Worm (Caenorhabditis elegans) whole organism, young adult: Measurements from ENCODE around the gene srbc-13.

Experiments used
- B0261.1 ChIP-seq: sonication (generic microtip); optimal IDR thresholded peaks from 2 replicates; lab custom pipeline; 2016; ENCODE audit warnings: mild to moderate bottlenecking, missing genetic modification characterization, moderate library complexity, missing compliant biosample characterization
- B0336.3 ChIP-seq: fragments of 200-800 bp; sonication (Bioruptor generic); IDR thresholded peaks from 2 replicates; pipeline ENCODE4 v1.3.6; 2022; ENCODE audit warnings: missing genetic modification characterization, missing compliant biosample characterization
- C06A6.2 ChIP-seq: fragments of 200-800 bp; sonication (Bioruptor generic); conservative IDR thresholded peaks from 2 replicates; pipeline ENCODE4 v1.3.6; 2022; ENCODE audit warnings: missing genetic modification characterization, missing compliant biosample characterization
- C17E4.6 ChIP-seq: fragments of 200-800 bp; sonication (Bioruptor generic); IDR thresholded peaks from 2 replicates; pipeline ENCODE4 v1.3.6; 2022; ENCODE audit warnings: missing genetic modification reagents, missing genetic modification characterization, missing compliant biosample characterization
- F10E7.11 ChIP-seq: sonication (generic microtip); optimal IDR thresholded peaks from 2 replicates; lab custom pipeline; 2017; ENCODE audit warnings: mild to moderate bottlenecking, missing genetic modification characterization, moderate library complexity, missing compliant biosample characterization
- F22D6.2 ChIP-seq: sonication (generic microtip); optimal IDR thresholded peaks from 2 replicates; lab custom pipeline; 2016; ENCODE audit warnings: mild to moderate bottlenecking, missing genetic modification characterization, missing compliant biosample characterization
- F37B4.10 ChIP-seq: fragments of 200-800 bp; sonication (Bioruptor generic); IDR thresholded peaks from 2 replicates; pipeline ENCODE4 v1.3.6; 2022; ENCODE audit warnings: missing genetic modification characterization, missing compliant biosample characterization
- F49E8.2 ChIP-seq: sonication (generic microtip); optimal IDR thresholded peaks from 3 replicates; lab custom pipeline; 2017; ENCODE audit warnings: missing genetic modification characterization, mild to moderate bottlenecking, missing compliant biosample characterization, antibody characterized with exemption, moderate library complexity; ENCODE audit not compliant: insufficient read depth
- T07F8.4 ChIP-seq: sonication (generic microtip); optimal IDR thresholded peaks from 2 replicates; lab custom pipeline; 2016; ENCODE audit warnings: mild to moderate bottlenecking, missing genetic modification characterization, moderate library complexity, missing compliant biosample characterization
- T26A5.8 ChIP-seq: sonication (generic microtip); optimal IDR thresholded peaks from 2 replicates; lab custom pipeline; 2016; ENCODE audit warnings: missing genetic modification characterization, missing compliant biosample characterization
- Y53G8AR.9 ChIP-seq: fragments of 200-800 bp; sonication (Bioruptor generic); conservative IDR thresholded peaks from 2 replicates; pipeline ENCODE4 v1.3.6; 2022; ENCODE audit warnings: missing genetic modification reagents, missing genetic modification characterization, missing compliant biosample characterization
- Y56A3A.18 ChIP-seq: fragments of 200-800 bp; sonication (Bioruptor generic); IDR thresholded peaks from 2 replicates; pipeline ENCODE4 v1.3.6; 2022; ENCODE audit warnings: missing genetic modification reagents, missing genetic modification characterization, missing compliant biosample characterization
- Y95B8A.8 ChIP-seq: fragments of 200-800 bp; sonication (Bioruptor generic); IDR thresholded peaks from 2 replicates; pipeline ENCODE4 v1.3.6; 2022; ENCODE audit warnings: missing genetic modification reagents, missing genetic modification characterization, missing compliant biosample characterization
- aptf-2 ChIP-seq: fragments of 200-800 bp; sonication (Bioruptor generic); conservative IDR thresholded peaks from 2 replicates; pipeline ENCODE4 v1.3.6; 2022; ENCODE audit warnings: missing genetic modification reagents, missing genetic modification characterization, missing compliant biosample characterization
- attf-3 ChIP-seq: fragments of 200-800 bp; sonication (Bioruptor generic); conservative IDR thresholded peaks from 2 replicates; pipeline ENCODE4 v1.3.6; 2022; ENCODE audit warnings: missing genetic modification reagents, missing genetic modification characterization, missing compliant biosample characterization
- attf-6 ChIP-seq: fragments of 200-800 bp; sonication (Bioruptor generic); IDR thresholded peaks from 2 replicates; pipeline ENCODE4 v1.3.6; 2022; ENCODE audit warnings: missing genetic modification reagents, missing genetic modification characterization, missing compliant biosample characterization
- bed-2 ChIP-seq: fragments of 200-800 bp; sonication (Bioruptor generic); IDR thresholded peaks from 2 replicates; pipeline ENCODE4 v1.3.6; 2022; ENCODE audit warnings: missing genetic modification reagents, missing genetic modification characterization, missing compliant biosample characterization
- ceh-27 ChIP-seq: fragments of 200-800 bp; sonication (Bioruptor generic); optimal IDR thresholded peaks from 2 replicates; lab custom pipeline; 2018; ENCODE audit warnings: mild to moderate bottlenecking, missing genetic modification characterization, moderate library complexity, missing compliant biosample characterization
- ceh-79 ChIP-seq: sonication (generic microtip); optimal IDR thresholded peaks from 2 replicates; lab custom pipeline; 2017; ENCODE audit warnings: mild to moderate bottlenecking, missing genetic modification characterization, missing compliant biosample characterization
- chd-7 ChIP-seq: sonication (generic microtip); optimal IDR thresholded peaks from 2 replicates; lab custom pipeline; 2016; ENCODE audit warnings: mild to moderate bottlenecking, missing genetic modification characterization, moderate library complexity, missing compliant biosample characterization
- egl-18 ChIP-seq: fragments of 200-800 bp; sonication (Bioruptor generic); IDR thresholded peaks from 2 replicates; pipeline ENCODE4 v1.3.6; 2022; ENCODE audit warnings: missing genetic modification reagents, missing genetic modification characterization, missing compliant biosample characterization
- egl-44 ChIP-seq: fragments of 200-800 bp; sonication (Bioruptor generic); IDR thresholded peaks from 2 replicates; pipeline ENCODE4 v1.3.6; 2022; ENCODE audit warnings: missing genetic modification reagents, missing genetic modification characterization, missing compliant biosample characterization
- ets-4 ChIP-seq: fragments of 200-800 bp; sonication (Bioruptor generic); optimal IDR thresholded peaks from 2 replicates; lab custom pipeline; 2018; ENCODE audit warnings: mild to moderate bottlenecking, missing genetic modification characterization, missing compliant biosample characterization
- gei-17 ChIP-seq: fragments of 200-800 bp; sonication (Bioruptor generic); optimal IDR thresholded peaks from 2 replicates; lab custom pipeline; 2018; ENCODE audit warnings: mild to moderate bottlenecking, missing genetic modification characterization, missing compliant biosample characterization
- hlh-26 ChIP-seq: fragments of 200-800 bp; sonication (Bioruptor generic); conservative IDR thresholded peaks from 2 replicates; pipeline ENCODE4 v1.3.6; 2022; ENCODE audit warnings: missing genetic modification reagents, missing genetic modification characterization, missing compliant biosample characterization
- hrde-1 ChIP-seq: sonication (generic microtip); optimal IDR thresholded peaks from 2 replicates; lab custom pipeline; 2016; ENCODE audit warnings: missing genetic modification characterization, mild to moderate bottlenecking, missing compliant biosample characterization, moderate library complexity, missing genotype, missing genetic modification reagents, borderline replicate concordance
- hsf-1 ChIP-seq: fragments of 200-800 bp; sonication (Bioruptor generic); IDR thresholded peaks from 2 replicates; pipeline ENCODE4 v1.3.6; 2022; ENCODE audit warnings: missing genetic modification reagents, missing genetic modification characterization, missing compliant biosample characterization
- lag-1 ChIP-seq: fragments of 200-800 bp; sonication (Bioruptor generic); IDR thresholded peaks from 2 replicates; pipeline ENCODE4 v1.3.6; 2022; ENCODE audit warnings: missing genetic modification reagents, missing genetic modification characterization, missing compliant biosample characterization
- let-607 ChIP-seq, 2 experiments: fragments of 200-800 bp in 1 of 2; sonication (Bioruptor generic) in 1 of 2; sonication (generic microtip) in 1 of 2; optimal IDR thresholded peaks; 2 replicates each; lab custom pipeline; 2016 to 2018; ENCODE audit warnings: mild to moderate bottlenecking in 2 of 2, missing compliant biosample characterization in 2 of 2, missing genetic modification characterization in 2 of 2, moderate library complexity in 2 of 2, missing genotype in 1 of 2
- lin-35 ChIP-seq, 3 experiments: fragments of 150-350 bp in 2 of 3; sonication (generic microtip) in 1 of 3; optimal IDR thresholded peaks; 2 replicates each; lab custom pipeline; 2014 to 2018; ENCODE audit warnings: missing biosample characterization in 3 of 3, missing genetic modification characterization in 3 of 3, missing genetic modification reagents in 3 of 3
- madf-3 ChIP-seq: fragments of 200-800 bp; sonication (Bioruptor generic); IDR thresholded peaks from 2 replicates; pipeline ENCODE4 v1.3.6; 2022; ENCODE audit warnings: missing genetic modification reagents, missing genetic modification characterization, missing compliant biosample characterization
- mes-4 ChIP-seq: sonication (generic microtip); optimal IDR thresholded peaks from 2 replicates; lab custom pipeline; 2016; ENCODE audit warnings: missing genotype, missing genetic modification characterization, missing compliant biosample characterization
- nfya-1 ChIP-seq: sonication (generic microtip); optimal IDR thresholded peaks from 2 replicates; lab custom pipeline; 2017; ENCODE audit warnings: antibody characterized with exemption, missing compliant biosample characterization, missing genetic modification characterization, borderline replicate concordance; ENCODE audit not compliant: insufficient read depth
- nfyb-1 ChIP-seq: fragments of 200-800 bp; sonication (Bioruptor generic); IDR thresholded peaks from 2 replicates; pipeline ENCODE4 v1.3.6; 2022; ENCODE audit warnings: missing genetic modification reagents, missing genetic modification characterization, missing compliant biosample characterization
- nhr-120 ChIP-seq: fragments of 200-800 bp; sonication (Bioruptor generic); IDR thresholded peaks from 2 replicates; pipeline ENCODE4 v1.3.6; 2022; ENCODE audit warnings: missing genetic modification characterization, missing compliant biosample characterization
- nhr-179 ChIP-seq: sonication (generic microtip); optimal IDR thresholded peaks from 2 replicates; lab custom pipeline; 2016; ENCODE audit warnings: mild to moderate bottlenecking, missing genetic modification characterization, missing compliant biosample characterization
- nhr-27 ChIP-seq: fragments of 200-800 bp; sonication (Bioruptor generic); optimal IDR thresholded peaks from 2 replicates; lab custom pipeline; 2018; ENCODE audit warnings: mild to moderate bottlenecking, missing genetic modification characterization, moderate library complexity, missing compliant biosample characterization
- rpc-1 ChIP-seq, 2 experiments: fragments of 150-350 bp in 1 of 2; sonication (generic microtip) in 1 of 2; optimal IDR thresholded peaks; 2 replicates each; lab custom pipeline; 2014 to 2018; ENCODE audit warnings: missing biosample characterization in 1 of 2, missing genetic modification characterization in 1 of 2, missing genetic modification reagents in 1 of 2, missing genotype in 1 of 2
- sptf-2 ChIP-seq: fragments of 200-800 bp; sonication (Bioruptor generic); optimal IDR thresholded peaks from 2 replicates; lab custom pipeline; 2018; ENCODE audit warnings: mild to moderate bottlenecking, missing genetic modification characterization, missing compliant biosample characterization
- tbp1 ChIP-seq: fragments of 200-800 bp; sonication (Bioruptor generic); optimal IDR thresholded peaks from 2 replicates; lab custom pipeline; 2018; ENCODE audit warnings: mild to moderate bottlenecking, missing genetic modification characterization, missing compliant biosample characterization
- tlf-1 ChIP-seq: fragments of 200-800 bp; sonication (Bioruptor generic); optimal IDR thresholded peaks from 2 replicates; lab custom pipeline; 2018; ENCODE audit warnings: mild to moderate bottlenecking, missing genetic modification characterization, missing compliant biosample characterization
- xnd-1 ChIP-seq: sonication (generic microtip); optimal IDR thresholded peaks from 2 replicates; lab custom pipeline; 2016; ENCODE audit warnings: missing genotype, missing genetic modification reagents, missing genetic modification characterization, missing compliant biosample characterization
- ztf-25 ChIP-seq: fragments of 200-800 bp; sonication (Bioruptor generic); IDR thresholded peaks from 2 replicates; pipeline ENCODE4 v1.3.6; 2022; ENCODE audit warnings: missing genetic modification reagents, missing genetic modification characterization, missing compliant biosample characterization
- ztf-26 ChIP-seq: sonication (generic microtip); optimal IDR thresholded peaks from 2 replicates; lab custom pipeline; 2017; ENCODE audit warnings: missing genetic modification characterization, missing compliant biosample characterization

The srbc-13 gene

ce11 chrV:854966-855365 lies 7.3 kb downstream of the srbc-13 start, which contains the start of gene K09C6.9:
K09C6.9 (minus strand) TSS chrV:855066.
- TF ChIP-seq mes-4 (no peak), ztf-25 (GFP tag; lab: Robert Waterston, UW) (no peak), bed-2 (GFP tag; lab: Robert Waterston, UW) (no peak), hsf-1 (GFP tag; lab: Robert Waterston, UW) (no peak), Y56A3A.18 (no peak), C06A6.2 (GFP tag; lab: Robert Waterston, UW) (no peak), nhr-27 (tag; lab: Kevin White, UChicago) (no peak), attf-3 (GFP tag; lab: Robert Waterston, UW) (no peak), F49E8.2 (tag; lab: Kevin White, UChicago) (no peak), gei-17 (GFP tag; lab: Kevin White, UChicago) (no peak), egl-18 (GFP tag; lab: Robert Waterston, UW) (no peak), nfya-1 (no peak), B0261.1 (tag; lab: Kevin White, UChicago) (no peak), rpc-1 (optimal IDR thresholded peaks at IDR 0.05; lab: Kevin White, UChicago) (no peak), rpc-1 (tag; optimal IDR thresholded peaks at IDR 0.05; lab: Kevin White, UChicago) (no peak), nfyb-1 (no peak)

DNA sequence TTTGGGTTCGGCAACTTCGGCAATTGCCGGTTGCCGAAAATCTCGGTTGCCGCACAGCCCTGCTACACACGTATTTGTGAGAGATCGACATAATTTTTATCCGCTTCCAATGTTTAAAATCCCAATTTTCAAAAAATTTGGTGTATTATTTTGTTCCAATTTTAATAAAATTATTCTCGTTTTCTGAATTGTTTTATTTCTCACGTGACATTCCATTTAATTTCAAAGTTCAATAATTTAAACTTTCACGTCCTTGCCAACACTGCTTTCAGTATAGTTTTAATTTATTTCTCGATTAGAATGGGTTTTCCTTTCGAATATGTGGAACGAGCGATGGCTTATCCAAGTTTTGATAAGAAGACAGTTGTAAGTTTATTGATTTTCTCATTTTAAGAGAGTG lies 8.9 kb downstream of the srbc-13 start, which contains the start of gene K09C6.2:
K09C6.2 (plus strand) TSS at position 301 of the 400 bp plus-strand sequence.
- TF ChIP-seq egl-44 (GFP tag; lab: Robert Waterston, UW) (no peak), ceh-27 (GFP tag; lab: Kevin White, UChicago) (no peak), tbp1 (no peak), lag-1 (GFP tag; lab: Robert Waterston, UW) (no peak), attf-3 (GFP tag; lab: Robert Waterston, UW) (no peak), ets-4 (GFP tag; lab: Kevin White, UChicago) (no peak), T26A5.8 (tag; lab: Kevin White, UChicago) (no peak), ceh-79 (tag; lab: Kevin White, UChicago) (no peak), lin-35 (GFP tag; optimal IDR thresholded peaks at IDR 0.05; lab: Kevin White, UChicago) (no peak), F10E7.11 (no peak), hlh-26 (no peak), ztf-26 (tag; lab: Kevin White, UChicago) (no peak), let-607 (tag; optimal IDR thresholded peaks at IDR 0.05; lab: Kevin White, UChicago) (no peak), F37B4.10 (GFP tag; lab: Robert Waterston, UW) (no peak), F22D6.2 (tag; lab: Kevin White, UChicago) (no peak), chd-7 (no peak), aptf-2 (GFP tag; lab: Robert Waterston, UW) (no peak), Y95B8A.8 (GFP tag; lab: Robert Waterston, UW) (no peak), madf-3 (no peak), tlf-1 (GFP tag; lab: Kevin White, UChicago) (no peak)

DNA sequence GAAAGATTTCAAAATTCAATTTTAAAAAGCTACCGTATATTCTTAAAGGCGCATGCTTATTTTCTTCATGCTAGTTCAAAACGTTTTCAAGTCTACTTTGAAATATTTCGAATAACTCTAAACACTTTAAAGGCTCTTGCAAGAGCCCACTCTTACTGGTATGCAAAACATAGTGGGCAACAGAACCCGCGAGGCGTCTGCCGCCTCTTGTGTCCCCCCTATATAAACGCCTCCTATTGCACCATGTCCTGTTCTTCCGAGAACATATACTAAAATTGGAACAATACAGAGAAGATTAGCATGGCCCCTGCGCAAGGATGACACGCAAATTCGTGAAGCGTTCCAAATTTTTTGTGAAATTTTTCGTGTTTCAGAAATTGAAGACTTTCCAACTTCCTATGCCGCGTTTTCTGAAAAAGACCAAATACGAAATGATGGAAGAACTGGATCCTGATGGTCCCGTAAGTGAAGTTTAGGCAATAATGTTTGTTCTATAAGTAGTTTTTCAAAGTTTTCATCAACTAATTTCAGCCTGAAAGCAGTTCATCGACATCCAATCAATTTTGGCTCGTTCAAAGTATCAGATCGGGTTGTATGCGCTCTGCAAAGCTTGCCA lies 11.3 kb downstream of the srbc-13 start:
- TF ChIP-seq bed-2 (GFP tag; lab: Robert Waterston, UW): no peak
- TF ChIP-seq sptf-2 (GFP tag; lab: Kevin White, UChicago): no peak
- TF ChIP-seq C17E4.6 (GFP tag; lab: Robert Waterston, UW): no peak
- TF ChIP-seq hrde-1: no peak
- TF ChIP-seq B0336.3: no peak
- TF ChIP-seq nhr-120 (GFP tag; lab: Robert Waterston, UW): no peak
- TF ChIP-seq gei-17 (GFP tag; lab: Kevin White, UChicago): no peak
- no peak for TF ChIP-seq T07F8.4
- TF ChIP-seq madf-3: no peak
- peak; percentile 32 for TF ChIP-seq xnd-1 (tag; lab: Kevin White, UChicago)
- 0 out of 2 replicates have a peak, but pooled peaks have one; percentile 31 for TF ChIP-seq attf-6 (GFP tag; lab: Robert Waterston, UW)
- peak; percentile 54 for TF ChIP-seq rpc-1 (optimal IDR thresholded peaks at IDR 0.05; lab: Kevin White, UChicago)
- peak; percentile 74 for TF ChIP-seq rpc-1 (tag; optimal IDR thresholded peaks at IDR 0.05; lab: Kevin White, UChicago)
- TF ChIP-seq egl-18 (GFP tag; lab: Robert Waterston, UW): 0 out of 2 replicates have a peak, but pooled peaks have one; percentile 43
- no peak for TF ChIP-seq nhr-179
- TF ChIP-seq Y53G8AR.9: 0 out of 2 replicates have a peak, but pooled peaks have one; percentile 51
- TF ChIP-seq F37B4.10 (GFP tag; lab: Robert Waterston, UW): no peak
- TF ChIP-seq hlh-26: no peak
